Fruit fly (Drosophila melanogaster) whole organism, prepupa: ENCODE results near the gene CG6282.

ENCODE experiments used
- Blimp-1 ChIP-seq: fragments of 200-800 bp; sonication (Bioruptor generic); optimal IDR thresholded peaks from 3 replicates; lab custom pipeline; 2017; ENCODE audit warnings: missing biosample characterization, missing genetic modification characterization, mild to moderate bottlenecking, moderate library complexity, missing genetic modification reagents
- CG10631 ChIP-seq: fragments of 200-800 bp; sonication (Bioruptor generic); optimal IDR thresholded peaks from 2 replicates; lab custom pipeline; 2016; ENCODE audit warnings: missing biosample characterization, missing genetic modification characterization
- CG10669 ChIP-seq: fragments of 200-800 bp; sonication (Bioruptor generic); optimal IDR thresholded peaks from 3 replicates; lab custom pipeline; 2018; ENCODE audit warnings: missing biosample characterization, mild to moderate bottlenecking, missing genetic modification characterization, moderate library complexity
- CG11294 ChIP-seq: fragments of 200-800 bp; sonication (Bioruptor generic); IDR thresholded peaks from 2 replicates; pipeline ENCODE4 v1.3.6; 2022; ENCODE audit warnings: missing biosample characterization, missing genetic modification characterization
- CG11762 ChIP-seq: fragments of 200-800 bp; sonication (Bioruptor generic); optimal IDR thresholded peaks from 3 replicates; lab custom pipeline; 2016; ENCODE audit warnings: missing biosample characterization, missing genetic modification characterization; ENCODE audit not compliant: insufficient read depth
- CG11902 ChIP-seq: fragments of 200-800 bp; sonication (Bioruptor generic); optimal IDR thresholded peaks from 3 replicates; lab custom pipeline; 2016; ENCODE audit warnings: missing biosample characterization, missing genetic modification characterization
- CG15336 ChIP-seq: fragments of 200-800 bp; sonication (Bioruptor generic); IDR thresholded peaks from 2 replicates; pipeline ENCODE4 v1.3.6; 2022; ENCODE audit warnings: missing biosample characterization, missing genetic modification characterization
- CG1621 ChIP-seq: fragments of 200-800 bp; sonication (Bioruptor generic); optimal IDR thresholded peaks from 3 replicates; lab custom pipeline; 2018; ENCODE audit warnings: missing biosample characterization, mild to moderate bottlenecking, missing genetic modification characterization
- CG16779 ChIP-seq: fragments of 200-800 bp; sonication (Bioruptor generic); optimal IDR thresholded peaks from 3 replicates; lab custom pipeline; 2017; ENCODE audit warnings: missing biosample characterization, mild to moderate bottlenecking, missing genetic modification characterization
- CG3032 ChIP-seq: fragments of 200-800 bp; optimal IDR thresholded peaks from 2 replicates; lab custom pipeline; 2019; ENCODE audit warnings: missing biosample characterization, mild to moderate bottlenecking, missing genetic modification characterization, moderate library complexity
- CG31627 ChIP-seq: fragments of 200-800 bp; sonication (Bioruptor generic); optimal IDR thresholded peaks from 3 replicates; lab custom pipeline; 2016; ENCODE audit warnings: missing biosample characterization, missing genetic modification characterization
- CG32006 ChIP-seq: fragments of 200-800 bp; sonication (Bioruptor generic); optimal IDR thresholded peaks from 3 replicates; lab custom pipeline; 2017; ENCODE audit warnings: missing biosample characterization, mild to moderate bottlenecking, missing genetic modification characterization
- CG34406 ChIP-seq: fragments of 200-800 bp; sonication (Bioruptor generic); optimal IDR thresholded peaks from 3 replicates; lab custom pipeline; 2016; ENCODE audit warnings: missing biosample characterization, missing genetic modification characterization
- CG4318 ChIP-seq: fragments of 200-800 bp; sonication (Bioruptor generic); optimal IDR thresholded peaks from 3 replicates; lab custom pipeline; 2017; ENCODE audit warnings: missing biosample characterization, mild to moderate bottlenecking, missing genetic modification characterization
- CG6276 ChIP-seq: fragments of 200-800 bp; sonication (Bioruptor generic); optimal IDR thresholded peaks from 2 replicates; lab custom pipeline; 2017; ENCODE audit warnings: missing biosample characterization, mild to moderate bottlenecking, missing genetic modification characterization
- CG6792 ChIP-seq: fragments of 200-800 bp; sonication (Bioruptor generic); optimal IDR thresholded peaks from 3 replicates; lab custom pipeline; 2016; ENCODE audit warnings: missing biosample characterization, missing genetic modification characterization
- CG6808 ChIP-seq: fragments of 200-800 bp; sonication (Bioruptor generic); optimal IDR thresholded peaks from 3 replicates; lab custom pipeline; 2017; ENCODE audit warnings: missing biosample characterization, missing genetic modification characterization, mild to moderate bottlenecking, moderate library complexity, missing genetic modification reagents
- CG6854 ChIP-seq: fragments of 200-800 bp; sonication (Bioruptor generic); optimal IDR thresholded peaks from 2 replicates; lab custom pipeline; 2017; ENCODE audit warnings: missing biosample characterization, mild to moderate bottlenecking, missing genetic modification characterization
- CG8119 ChIP-seq: fragments of 200-800 bp; sonication (Bioruptor generic); IDR thresholded peaks from 3 replicates; pipeline ENCODE4 v1.3.6; 2022; ENCODE audit warnings: missing biosample characterization, missing genetic modification characterization
- CG8319 ChIP-seq: fragments of 200-800 bp; sonication (Bioruptor generic); optimal IDR thresholded peaks from 3 replicates; lab custom pipeline; 2016; ENCODE audit warnings: missing biosample characterization, missing genetic modification characterization
- CG8632 ChIP-seq: fragments of 200-800 bp; sonication (Bioruptor generic); optimal IDR thresholded peaks from 3 replicates; lab custom pipeline; 2016; ENCODE audit warnings: missing biosample characterization, missing genetic modification characterization
- CG9139 ChIP-seq: fragments of 200-800 bp; sonication (Bioruptor generic); optimal IDR thresholded peaks from 3 replicates; lab custom pipeline; 2017; ENCODE audit warnings: missing biosample characterization, mild to moderate bottlenecking, missing genetic modification characterization
- Eip78C ChIP-seq: fragments of 200-800 bp; sonication (Bioruptor generic); peaks from one replicate; lab custom pipeline; 2016; ENCODE audit warnings: missing biosample characterization, missing genetic modification characterization
- Eip93F ChIP-seq: fragments of 200-800 bp; sonication (Bioruptor generic); optimal IDR thresholded peaks from 2 replicates; lab custom pipeline; 2016; ENCODE audit warnings: missing biosample characterization, mild to moderate bottlenecking, missing genetic modification characterization
- Ets96B ChIP-seq: fragments of 200-800 bp; optimal IDR thresholded peaks from 2 replicates; lab custom pipeline; 2019; ENCODE audit warnings: missing biosample characterization, mild to moderate bottlenecking, missing genetic modification characterization, moderate library complexity
- Gug ChIP-seq: fragments of 200-800 bp; sonication (Bioruptor generic); IDR thresholded peaks from 2 replicates; pipeline ENCODE4 v1.3.6; 2022; ENCODE audit warnings: missing biosample characterization, missing genetic modification characterization
- Hr38 ChIP-seq: sonication (Bioruptor generic); optimal IDR thresholded peaks from 2 replicates; lab custom pipeline; 2016; ENCODE audit warnings: missing biosample characterization, missing genetic modification characterization
- Hr4 ChIP-seq: fragments of 200-800 bp; sonication (Bioruptor generic); optimal IDR thresholded peaks from 3 replicates; lab custom pipeline; 2016; ENCODE audit warnings: missing biosample characterization, missing genetic modification characterization
- OdsH ChIP-seq: fragments of 200-800 bp; sonication (Bioruptor generic); optimal IDR thresholded peaks from 3 replicates; lab custom pipeline; 2016; ENCODE audit warnings: missing biosample characterization, missing genetic modification characterization
- Sox102F ChIP-seq: fragments of 200-800 bp; sonication (Bioruptor generic); optimal IDR thresholded peaks from 2 replicates; lab custom pipeline; 2016; ENCODE audit warnings: missing biosample characterization, mild to moderate bottlenecking, missing genetic modification characterization
- Sox14 ChIP-seq: fragments of 200-800 bp; sonication (Bioruptor generic); optimal IDR thresholded peaks from 3 replicates; lab custom pipeline; 2016; ENCODE audit warnings: missing biosample characterization, missing genetic modification characterization
- Sox15 ChIP-seq: fragments of 200-800 bp; sonication (Bioruptor generic); optimal IDR thresholded peaks from 3 replicates; lab custom pipeline; 2016; ENCODE audit warnings: missing biosample characterization, missing genetic modification characterization
- achi ChIP-seq: fragments of 200-800 bp; sonication (Bioruptor generic); optimal IDR thresholded peaks from 3 replicates; lab custom pipeline; 2016; ENCODE audit warnings: missing biosample characterization, missing genetic modification characterization
- acj6 ChIP-seq: fragments of 200-800 bp; sonication (Bioruptor generic); optimal IDR thresholded peaks from 3 replicates; lab custom pipeline; 2016; ENCODE audit warnings: missing biosample characterization, missing genetic modification characterization
- cyc ChIP-seq: fragments of 200-800 bp; sonication (Bioruptor generic); optimal IDR thresholded peaks from 3 replicates; lab custom pipeline; 2016; ENCODE audit warnings: missing biosample characterization, missing genetic modification characterization
- dsx ChIP-seq: fragments of 200-800 bp; optimal IDR thresholded peaks from 3 replicates; lab custom pipeline; 2019; ENCODE audit warnings: missing biosample characterization, mild to moderate bottlenecking, missing genetic modification characterization, moderate library complexity; ENCODE audit not compliant: poor library complexity, severe bottlenecking
- esn ChIP-seq: fragments of 200-800 bp; sonication (Bioruptor generic); optimal IDR thresholded peaks from 2 replicates; lab custom pipeline; 2016; ENCODE audit warnings: missing biosample characterization, mild to moderate bottlenecking, missing genetic modification characterization, moderate library complexity
- fd59A ChIP-seq: fragments of 200-800 bp; sonication (Bioruptor generic); optimal IDR thresholded peaks from 2 replicates; lab custom pipeline; 2017; ENCODE audit warnings: missing biosample characterization, mild to moderate bottlenecking, missing genetic modification characterization, missing genetic modification reagents
- lz ChIP-seq: fragments of 200-800 bp; sonication (Bioruptor generic); optimal IDR thresholded peaks from 3 replicates; lab custom pipeline; 2016; ENCODE audit warnings: missing biosample characterization, missing genetic modification characterization
- net ChIP-seq: fragments of 200-800 bp; sonication (Bioruptor generic); optimal IDR thresholded peaks from 3 replicates; lab custom pipeline; 2016; ENCODE audit warnings: missing biosample characterization, missing genetic modification characterization
- pdm3 ChIP-seq: fragments of 200-800 bp; sonication (Bioruptor generic); optimal IDR thresholded peaks from 3 replicates; lab custom pipeline; 2016; ENCODE audit warnings: missing biosample characterization, missing genetic modification characterization
- salr ChIP-seq, 2 experiments: fragments of 200-800 bp; sonication (Bioruptor generic); optimal IDR thresholded peaks; 3 replicates each; lab custom pipeline; 2016 to 2018; ENCODE audit warnings: missing biosample characterization in 2 of 2, missing genetic modification characterization in 2 of 2, mild to moderate bottlenecking in 1 of 2
- spab ChIP-seq: fragments of 200-800 bp; sonication (Bioruptor generic); optimal IDR thresholded peaks from 2 replicates; lab custom pipeline; 2017; ENCODE audit warnings: missing biosample characterization, mild to moderate bottlenecking, missing genetic modification characterization, missing genetic modification reagents
- ss ChIP-seq, 2 experiments: fragments of 200-800 bp; sonication (Bioruptor generic); optimal IDR thresholded peaks; 2 replicates in 1 of 2; 3 replicates in 1 of 2; lab custom pipeline; 2017 to 2018; ENCODE audit warnings: mild to moderate bottlenecking in 2 of 2, missing biosample characterization in 2 of 2, missing genetic modification characterization in 2 of 2, moderate library complexity in 1 of 2
- svp ChIP-seq: fragments of 200-800 bp; sonication (Bioruptor generic); peaks from one replicate; lab custom pipeline; 2016; ENCODE audit warnings: missing biosample characterization, missing genetic modification characterization
- vri ChIP-seq: fragments of 200-800 bp; sonication (Bioruptor generic); optimal IDR thresholded peaks from 3 replicates; lab custom pipeline; 2016; ENCODE audit warnings: missing biosample characterization, mild to moderate bottlenecking, missing genetic modification characterization

Gene CG6282

dm6 chr3L:8600752-8601433 lies 3.6 kb upstream of the CG6282 start, which contains the start of the genes Nelf-E and RpL14 (continued):
- TF ChIP-seq dsx (peak; percentile 57), CG8632 (GFP tag; lab: Kevin White, UChicago) (peak; percentile 77), achi (peak; percentile 100), svp (peak; percentile 90), CG11762 (GFP tag; lab: Kevin White, UChicago) (peak; percentile 73), Sox102F (GFP tag; lab: Kevin White, UChicago) (peak; percentile 92), vri (GFP tag; lab: Kevin White, UChicago) (peak; percentile 92), spab (peak; percentile 64), Gug (GFP tag; lab: Robert Waterston, UW) (peak; percentile 66), CG11902 (GFP tag; lab: Kevin White, UChicago) (peak; percentile 60), Hr4 (GFP tag; lab: Kevin White, UChicago) (no peak), CG6276 (GFP tag; lab: Kevin White, UChicago) (no peak), acj6 (GFP tag; lab: Kevin White, UChicago) (peak; percentile 78), salr (GFP tag; optimal IDR thresholded peaks at IDR 0.05; lab: Kevin White, UChicago) (peak in 1 of 2 experiments; percentile 92), Hr38 (GFP tag; lab: Kevin White, UChicago) (no peak), CG8319 (GFP tag; lab: Kevin White, UChicago) (peak; percentile 75), net (GFP tag; lab: Kevin White, UChicago) (peak; percentile 88), CG34406 (peak; percentile 88)

- no peak for TF ChIP-seq CG11902 (GFP tag; lab: Kevin White, UChicago)
- peak; percentile 15 for TF ChIP-seq CG31627 (GFP tag; lab: Kevin White, UChicago)
- no peak for TF ChIP-seq CG11762 (GFP tag; lab: Kevin White, UChicago)
- peak; percentile 23 for TF ChIP-seq acj6 (GFP tag; lab: Kevin White, UChicago)
- peak in 1 of 2 experiments; percentile 1 for TF ChIP-seq salr (GFP tag; optimal IDR thresholded peaks at IDR 0.05; lab: Kevin White, UChicago)
- peak; percentile 41 for TF ChIP-seq pdm3 (GFP tag; lab: Kevin White, UChicago)
- peak; percentile 8 for TF ChIP-seq fd59A (GFP tag; lab: Kevin White, UChicago)
- no peak for TF ChIP-seq CG3032
- peak; percentile 26 for TF ChIP-seq OdsH
- TF ChIP-seq esn (GFP tag; lab: Kevin White, UChicago), result no peak
- TF ChIP-seq CG8119 (GFP tag; lab: Robert Waterston, UW), result 0 out of 3 replicates have a peak, but pooled peaks have one; percentile 25
- TF ChIP-seq CG9139 (GFP tag; lab: Kevin White, UChicago), result no peak
- TF ChIP-seq CG16779 (tag; lab: Kevin White, UChicago), result no peak
- no peak for TF ChIP-seq CG11294
- TF ChIP-seq Sox14 (GFP tag; lab: Kevin White, UChicago), result peak; percentile 22
- TF ChIP-seq CG32006, result peak; percentile 44
- TF ChIP-seq CG6808 (GFP tag; lab: Kevin White, UChicago), result peak; percentile 22
- TF ChIP-seq cyc (GFP tag; lab: Kevin White, UChicago), result no peak
- TF ChIP-seq Eip78C (GFP tag; lab: Kevin White, UChicago), result peak; percentile 85
- peak in 1 of 2 experiments; percentile 56 for TF ChIP-seq ss (GFP tag; optimal IDR thresholded peaks at IDR 0.05; lab: Kevin White, UChicago)
- TF ChIP-seq vri (GFP tag; lab: Kevin White, UChicago), result no peak
- TF ChIP-seq achi, result peak; percentile 33
- no peak for TF ChIP-seq dsx
- peak; percentile 75 for TF ChIP-seq svp
- no peak for TF ChIP-seq CG8632 (GFP tag; lab: Kevin White, UChicago)
- TF ChIP-seq Eip93F (GFP tag; lab: Kevin White, UChicago), result no peak
- no peak for TF ChIP-seq CG1621
- peak; percentile 18 for TF ChIP-seq CG6792 (GFP tag; lab: Kevin White, UChicago)
- 0 out of 2 replicates have a peak, but pooled peaks have one; percentile 14 for TF ChIP-seq CG15336
- no peak for TF ChIP-seq net (GFP tag; lab: Kevin White, UChicago)
- peak; percentile 43 for TF ChIP-seq CG10631 (GFP tag; lab: Kevin White, UChicago)
- no peak for TF ChIP-seq CG8319 (GFP tag; lab: Kevin White, UChicago)
- TF ChIP-seq CG10669 (GFP tag; lab: Kevin White, UChicago), result peak; percentile 45
- TF ChIP-seq CG6276 (GFP tag; lab: Kevin White, UChicago), result no peak
- no peak for TF ChIP-seq CG6854
- TF ChIP-seq spab, result peak; percentile 29
- TF ChIP-seq CG4318, result no peak
- TF ChIP-seq Ets96B (tag; lab: Kevin White, UChicago), result peak; percentile 55
- no peak for TF ChIP-seq Sox15 (GFP tag; lab: Kevin White, UChicago)
- TF ChIP-seq lz (GFP tag; lab: Kevin White, UChicago), result peak; percentile 8
- no peak for TF ChIP-seq Blimp-1
These were observed 3.0 kb downstream of the CG6282 start for dm6 chr3L:8607449-8607848.
